Fruit fly (Drosophila melanogaster): ENCODE measurements around the gene DNAlig3.
A peak's percentile ranks its signal among the peaks of the same experiment; 100 is the strongest.

The DNAlig3 gene

DNA sequence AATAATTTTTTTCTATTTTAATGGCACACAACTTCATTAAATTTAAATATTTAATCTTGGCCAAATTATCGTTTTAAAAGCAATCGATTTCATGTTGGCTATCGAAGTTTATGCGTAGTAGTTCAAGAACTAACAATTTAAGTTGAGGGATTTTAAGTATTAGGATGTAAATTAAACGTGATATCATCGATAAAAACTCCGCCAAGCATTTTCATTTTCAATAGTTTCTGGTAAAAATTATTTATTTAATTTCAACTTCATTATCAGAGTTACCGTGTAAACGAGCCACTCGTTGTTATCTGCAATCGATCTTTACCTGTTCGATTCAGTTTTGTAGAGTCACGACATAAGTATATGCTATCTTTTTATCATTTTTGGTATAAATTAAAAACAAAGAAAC is 1.3 kb upstream of the DNAlig3 start (continued):
- TF ChIP-seq CG18476 (GFP tag; optimal IDR thresholded peaks at IDR 0.05), result peak; percentile 100
- TF ChIP-seq ATbp (GFP tag; optimal IDR thresholded peaks at IDR 0.05), result peak; percentile 99
- peak; percentile 98 for TF ChIP-seq CG12104 (GFP tag; optimal IDR thresholded peaks at IDR 0.05)
- TF ChIP-seq sisA (GFP tag; IDR thresholded peaks at IDR 0.05), result peak; percentile 89
- TF ChIP-seq zfh2 (GFP tag; optimal IDR thresholded peaks at IDR 0.05), result peak; percentile 87
- TF ChIP-seq HLH3B (GFP tag; IDR thresholded peaks at IDR 0.05), result peak; percentile 97
- peak; percentile 99 for TF ChIP-seq CG12391 (tag; optimal IDR thresholded peaks at IDR 0.05)
- peak; percentile 99 for TF ChIP-seq CG33557 (GFP tag; optimal IDR thresholded peaks at IDR 0.05)
- peak; percentile 94 for TF ChIP-seq Mad (GFP tag; optimal IDR thresholded peaks at IDR 0.05)
- TF ChIP-seq oc (tag; optimal IDR thresholded peaks at IDR 0.05), result peak; percentile 98
- peak; percentile 90 for TF ChIP-seq CG11247 (GFP tag; IDR thresholded peaks at IDR 0.05)
- peak; percentile 86 for TF ChIP-seq pb (GFP tag; optimal IDR thresholded peaks at IDR 0.05)
- TF ChIP-seq CG11560 (tag; IDR thresholded peaks at IDR 0.05), result peak; percentile 65; the same call in 2 of the 3 replicates
- peak; percentile 71 for TF ChIP-seq CG15479 (GFP tag; optimal IDR thresholded peaks at IDR 0.05)
- TF ChIP-seq inv (GFP tag; IDR thresholded peaks at IDR 0.05; ENCODE audit: partially characterized antibody), result no peak
- peak; percentile 95 for TF ChIP-seq fd3F (GFP tag; optimal IDR thresholded peaks at IDR 0.05)
- TF ChIP-seq CG7839 (tag; optimal IDR thresholded peaks at IDR 0.05), result peak; percentile 99
- TF ChIP-seq CG10147 (GFP tag; optimal IDR thresholded peaks at IDR 0.05), result peak; percentile 100
- TF ChIP-seq tgo (GFP tag; IDR thresholded peaks at IDR 0.05), result peak; percentile 95
- TF ChIP-seq CG10979 (tag; optimal IDR thresholded peaks at IDR 0.05), result peak; percentile 99
- TF ChIP-seq bbx (GFP tag; IDR thresholded peaks at IDR 0.05; ENCODE audit: partially characterized antibody), result no peak
- TF ChIP-seq CG13296 (GFP tag; optimal IDR thresholded peaks at IDR 0.05), result peak; percentile 99
- TF ChIP-seq Abd-B (GFP tag; optimal IDR thresholded peaks at IDR 0.05), result peak; percentile 94
- peak; percentile 93; the same call in 2 of the 3 replicates for TF ChIP-seq B-H1 (GFP tag; IDR thresholded peaks at IDR 0.05)
- TF ChIP-seq CG6791 (GFP tag; IDR thresholded peaks at IDR 0.05; ENCODE audit: partially characterized antibody), result no peak
- TF ChIP-seq Nf-YC (tag; optimal IDR thresholded peaks at IDR 0.05), result peak; percentile 92
- peak; percentile 91 for TF ChIP-seq CG5180 (GFP tag; optimal IDR thresholded peaks at IDR 0.05)
- peak; percentile 94 for TF ChIP-seq dpn (GFP tag; optimal IDR thresholded peaks at IDR 0.05)
- peak; percentile 96 for TF ChIP-seq ken (GFP tag; IDR thresholded peaks at IDR 0.05)
- peak; percentile 99 for TF ChIP-seq zfh1 (GFP tag; IDR thresholded peaks at IDR 0.05)
- peak; percentile 99 for TF ChIP-seq CG8924 (tag; optimal IDR thresholded peaks at IDR 0.05)
- TF ChIP-seq sr (GFP tag; IDR thresholded peaks at IDR 0.05), result peak; percentile 83
- peak; percentile 97 for TF ChIP-seq NfI (GFP tag; optimal IDR thresholded peaks at IDR 0.05)
- peak; percentile 92 for TF ChIP-seq exex (tag; optimal IDR thresholded peaks at IDR 0.05)
- TF ChIP-seq eyg (GFP tag; optimal IDR thresholded peaks at IDR 0.05), result peak; percentile 91
- TF ChIP-seq CG7928 (GFP tag; optimal IDR thresholded peaks at IDR 0.05), result peak; percentile 88
- peak; percentile 99 for TF ChIP-seq CG31441 (GFP tag; IDR thresholded peaks at IDR 0.05)
- peak; percentile 98 for TF ChIP-seq grau (tag; optimal IDR thresholded peaks at IDR 0.05)
- peak; percentile 75; the same call in 2 of the 3 replicates for TF ChIP-seq CG6175 (GFP tag; IDR thresholded peaks at IDR 0.05)
- peak; percentile 88 for TF ChIP-seq CG32772 (GFP tag; IDR thresholded peaks at IDR 0.05)
- peak; percentile 97 for TF ChIP-seq Blimp-1 (GFP tag; optimal IDR thresholded peaks at IDR 0.05)
- peak; percentile 98 for TF ChIP-seq CG17359 (tag; optimal IDR thresholded peaks at IDR 0.05)
- peak; percentile 91 for TF ChIP-seq Deaf1 (tag; optimal IDR thresholded peaks at IDR 0.05)
- peak; percentile 98 for TF ChIP-seq CG10565 (GFP tag; optimal IDR thresholded peaks at IDR 0.05)
- TF ChIP-seq ara (GFP tag; IDR thresholded peaks at IDR 0.05), result peak; percentile 99
- TF ChIP-seq CG4424 (GFP tag; optimal IDR thresholded peaks at IDR 0.05), result peak; percentile 99
- peak; percentile 92 for TF ChIP-seq CG9437 (GFP tag; optimal IDR thresholded peaks at IDR 0.05)
- TF ChIP-seq Opbp (GFP tag; IDR thresholded peaks at IDR 0.05; ENCODE audit: partially characterized antibody), result no peak
- TF ChIP-seq H2.0 (GFP tag; IDR thresholded peaks at IDR 0.05), result peak; percentile 96
- TF ChIP-seq usp (GFP tag; optimal IDR thresholded peaks at IDR 0.05), result no peak

All from whole organism, embryonic.